Worm (Caenorhabditis elegans): ENCODE measurements around the gene Y37D8A.8.

ce11 chrIII:12838913-12839366, 25.8 kb upstream of the Y37D8A.8 start, which contains the start of gene Y37D8A.4:
- TF ChIP-seq ceh-28 (tag; optimal IDR thresholded peaks at IDR 0.05) (no peak), skn-1 (tag; optimal IDR thresholded peaks at IDR 0.05) (no peak), ZK546.5 (tag; optimal IDR thresholded peaks at IDR 0.05) (no peak), tbx-2 (tag; optimal IDR thresholded peaks at IDR 0.05) (no peak), egl-27 (tag; optimal IDR thresholded peaks at IDR 0.05) (no peak), snpc-4 (tag; optimal IDR thresholded peaks at IDR 0.05) (no peak), ama-1 (optimal IDR thresholded peaks at IDR 0.05) (no peak), ceh-9 (tag; optimal IDR thresholded peaks at IDR 0.05) (no peak), daf-12 (tag; optimal IDR thresholded peaks at IDR 0.05) (no peak), jun-1 (tag; optimal IDR thresholded peaks at IDR 0.05) (peak; percentile 8), nhr-23 (tag; optimal IDR thresholded peaks at IDR 0.05) (peak; percentile 29)
